Worm (Caenorhabditis elegans): ENCODE results near the gene AH10.4.

DNA sequence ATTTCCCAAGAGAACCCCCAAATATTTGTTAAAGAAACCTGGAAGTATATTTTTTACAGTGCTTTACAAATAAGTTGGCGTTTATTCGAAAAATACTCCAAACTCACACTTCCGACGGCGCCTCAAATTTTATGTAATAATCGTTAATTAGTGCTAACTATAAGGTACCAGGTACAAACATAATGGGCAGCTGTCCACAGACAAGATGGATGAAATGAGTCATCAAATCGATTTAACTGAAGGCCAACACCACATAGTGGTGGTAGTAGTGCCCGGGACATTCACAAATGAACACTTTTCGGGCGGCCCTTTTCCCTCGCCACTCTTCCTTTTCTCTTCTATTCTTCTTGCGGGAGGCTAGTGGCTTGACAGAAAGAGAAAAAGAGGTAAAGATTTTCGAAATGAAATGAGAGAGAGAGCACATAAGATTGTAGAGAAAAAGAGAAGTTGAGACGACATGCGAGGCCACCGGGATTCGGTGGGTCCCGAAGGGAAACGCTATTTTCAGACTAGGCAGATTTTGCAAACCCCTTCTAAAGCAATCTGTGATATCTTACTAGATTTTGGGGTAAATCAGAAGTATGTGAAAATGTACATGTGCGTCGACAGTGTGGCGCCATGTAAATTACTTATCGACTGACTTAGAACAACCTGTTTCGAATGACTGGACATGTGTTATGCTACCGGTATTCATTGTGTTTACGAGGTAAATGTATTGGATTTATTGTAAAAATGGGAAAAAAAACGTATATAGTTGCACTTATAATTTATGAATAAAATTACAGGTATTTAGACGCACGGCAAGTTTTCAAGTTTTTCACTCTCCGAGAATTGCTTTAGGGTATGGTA lies 1.8 kb upstream of the AH10.4 start:
- TF ChIP-seq dao-5 (tag; optimal IDR thresholded peaks at IDR 0.05) (no peak), him-1 (tag; optimal IDR thresholded peaks at IDR 0.05) (no peak)
